Worm (Caenorhabditis elegans): Measurements from ENCODE around the gene C27H5.6.

DNA sequence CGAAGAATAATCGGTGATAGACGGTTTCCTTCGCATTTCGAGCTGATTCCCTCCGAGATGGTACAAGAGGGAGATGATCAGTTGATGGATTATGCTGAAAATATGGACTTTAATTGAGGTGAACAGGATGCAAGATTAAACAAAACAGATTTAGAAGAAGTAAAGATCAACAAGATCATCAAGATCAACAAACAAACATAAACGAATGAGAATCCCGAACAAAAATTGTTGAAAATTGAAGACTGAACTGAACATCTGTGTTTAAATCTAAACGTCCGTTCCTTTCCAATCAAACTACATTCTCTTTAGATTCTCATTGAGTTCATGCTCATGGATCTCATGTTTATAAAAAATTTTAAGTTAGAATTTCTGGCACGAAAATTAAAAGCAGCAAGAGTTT, 12.2 kb downstream of the C27H5.6 start, which contains the start of gene glc-4:
- TF ChIP-seq W03F9.2 (tag; optimal IDR thresholded peaks at IDR 0.05) (no peak), him-1 (tag; optimal IDR thresholded peaks at IDR 0.05) (no peak), dao-5 (tag; optimal IDR thresholded peaks at IDR 0.05) (no peak)

Measured in whole organism, L4/young adult.